Fruit fly (Drosophila melanogaster) whole organism, embryonic: Measurements from ENCODE around the gene Drs.

Experiments used
- ATbp ChIP-seq: fragments of 200-800 bp; sonication (Bioruptor generic); optimal IDR thresholded peaks from 2 replicates; lab custom pipeline; 2017; ENCODE audit warnings: missing biosample characterization, mild to moderate bottlenecking, missing genetic modification characterization, missing genetic modification reagents
- Awh ChIP-seq: fragments of 200-800 bp; sonication (Bioruptor generic); IDR thresholded peaks from 2 replicates; pipeline ENCODE4, ENCODE4 v1.3.6; 2022; ENCODE audit warnings: missing biosample characterization, missing genetic modification characterization
- CG10959 ChIP-seq: fragments of 200-800 bp; sonication (Bioruptor generic); IDR thresholded peaks from 2 replicates; pipeline ENCODE4 v1.3.6; 2022; ENCODE audit warnings: missing biosample characterization, missing genetic modification characterization
- CG11085 ChIP-seq: fragments of 200-800 bp; sonication (Bioruptor generic); IDR thresholded peaks from 2 replicates; pipeline ENCODE4 v1.3.6; 2022; ENCODE audit warnings: missing biosample characterization, missing genetic modification characterization
- CG11093 ChIP-seq: fragments of 200-800 bp; sonication (Bioruptor generic); IDR thresholded peaks from 3 replicates; pipeline ENCODE4 v1.3.6; 2022; ENCODE audit warnings: missing biosample characterization, missing genetic modification characterization
- CG11456 ChIP-seq: fragments of 200-800 bp; sonication (Bioruptor generic); IDR thresholded peaks from 3 replicates; pipeline ENCODE4 v1.3.6; 2022; ENCODE audit warnings: missing biosample characterization, missing genetic modification characterization
- CG11560 ChIP-seq: fragments of 200-800 bp; sonication (Bioruptor generic); IDR thresholded peaks from 3 replicates; pipeline ENCODE4 v1.3.6; 2022; ENCODE audit warnings: missing biosample characterization, missing genetic modification characterization
- CG11723 ChIP-seq: fragments of 200-800 bp; sonication (Bioruptor generic); optimal IDR thresholded peaks from 2 replicates; lab custom pipeline; 2017; ENCODE audit warnings: missing biosample characterization, mild to moderate bottlenecking, missing genetic modification characterization
- CG12659 ChIP-seq: fragments of 200-800 bp; sonication (Bioruptor generic); optimal IDR thresholded peaks from 3 replicates; lab custom pipeline; 2017; ENCODE audit warnings: mild to moderate bottlenecking, missing biosample characterization, missing genetic modification reagents, missing genetic modification characterization
- CG14965 ChIP-seq: fragments of 200-800 bp; sonication (Bioruptor generic); optimal IDR thresholded peaks from 2 replicates; lab custom pipeline; 2016; ENCODE audit warnings: missing biosample characterization, missing genetic modification characterization, borderline replicate concordance
- CG16863 ChIP-seq: fragments of 200-800 bp; sonication (Bioruptor generic); optimal IDR thresholded peaks from 3 replicates; lab custom pipeline; 2016; ENCODE audit warnings: missing biosample characterization, missing genetic modification characterization
- CG17829 ChIP-seq: fragments of 200-800 bp; optimal IDR thresholded peaks from 2 replicates; lab custom pipeline; 2019; ENCODE audit warnings: missing biosample characterization, mild to moderate bottlenecking, missing genetic modification characterization, moderate library complexity
- CG2875 ChIP-seq: fragments of 200-800 bp; sonication (Bioruptor generic); optimal IDR thresholded peaks from 2 replicates; lab custom pipeline; 2017; ENCODE audit warnings: missing biosample characterization, mild to moderate bottlenecking, missing genetic modification characterization, missing genetic modification reagents
- CG4730 ChIP-seq: fragments of 200-800 bp; sonication (Bioruptor generic); IDR thresholded peaks from 2 replicates; pipeline ENCODE4 v1.3.6; 2022; ENCODE audit warnings: missing biosample characterization, missing genetic modification characterization
- CG4820 ChIP-seq: fragments of 200-800 bp; sonication (Bioruptor generic); optimal IDR thresholded peaks from 3 replicates; lab custom pipeline; 2016; ENCODE audit warnings: missing biosample characterization, missing genetic modification characterization
- CG6765 ChIP-seq: fragments of 200-800 bp; sonication (Bioruptor generic); optimal IDR thresholded peaks from 3 replicates; lab custom pipeline; 2017; ENCODE audit warnings: missing biosample characterization, mild to moderate bottlenecking, missing genetic modification characterization
- CG7357 ChIP-seq: fragments of 200-800 bp; sonication (Bioruptor generic); IDR thresholded peaks from 3 replicates; pipeline ENCODE4 v1.3.6; 2022; ENCODE audit warnings: missing biosample characterization, missing genetic modification characterization
- CG7839 ChIP-seq: fragments of 200-800 bp; sonication (Bioruptor generic); optimal IDR thresholded peaks from 3 replicates; lab custom pipeline; 2018; ENCODE audit warnings: missing biosample characterization, mild to moderate bottlenecking, missing genetic modification characterization, moderate library complexity
- CG9727 ChIP-seq: fragments of 200-800 bp; sonication (Bioruptor generic); optimal IDR thresholded peaks from 3 replicates; lab custom pipeline; 2017; ENCODE audit warnings: missing biosample characterization, mild to moderate bottlenecking, missing genetic modification characterization
- Deaf1 ChIP-seq: fragments of 200-800 bp; optimal IDR thresholded peaks from 3 replicates; lab custom pipeline; 2019; ENCODE audit warnings: missing biosample characterization, mild to moderate bottlenecking, missing genetic modification characterization, moderate library complexity
- Doc2 ChIP-seq: fragments of 200-800 bp; sonication (Bioruptor generic); IDR thresholded peaks from 2 replicates; pipeline ENCODE4 v1.3.6; 2022; ENCODE audit warnings: missing biosample characterization, missing genetic modification characterization
- Eip74EF ChIP-seq, 2 experiments: fragments of 200-800 bp in 1 of 2; fragments of >200 bp in 1 of 2; sonication (Bioruptor generic) in 1 of 2; optimal IDR thresholded peaks; 2 replicates each; lab custom pipeline; 2017 to 2019; ENCODE audit warnings: missing biosample characterization in 2 of 2, missing genetic modification characterization in 2 of 2, mild to moderate bottlenecking in 1 of 2, moderate library complexity in 1 of 2
- Elba2 ChIP-seq: fragments of 200-800 bp; sonication (Bioruptor generic); optimal IDR thresholded peaks from 3 replicates; lab custom pipeline; 2016; ENCODE audit warnings: missing biosample characterization, missing genetic modification characterization
- Fer1 ChIP-seq: fragments of 200-800 bp; sonication (Bioruptor generic); optimal IDR thresholded peaks from 2 replicates; lab custom pipeline; 2017; ENCODE audit warnings: missing biosample characterization, mild to moderate bottlenecking, missing genetic modification characterization
- Fer3 ChIP-seq: fragments of 200-800 bp; sonication (Bioruptor generic); optimal IDR thresholded peaks from 2 replicates; lab custom pipeline; 2018; ENCODE audit warnings: missing biosample characterization, mild to moderate bottlenecking, missing genetic modification characterization, moderate library complexity
- Gsc ChIP-seq: fragments of 200-800 bp; sonication (Bioruptor generic); IDR thresholded peaks from 2 replicates; pipeline ENCODE4 v1.3.6; 2022; ENCODE audit warnings: missing biosample characterization, missing genetic modification characterization
- Gug ChIP-seq: fragments of 200-800 bp; sonication (Bioruptor generic); IDR thresholded peaks from 4 replicates; pipeline ENCODE4 v1.3.6; 2022; ENCODE audit warnings: missing biosample characterization, missing genetic modification characterization
- H2.0 ChIP-seq: fragments of 200-800 bp; sonication (Bioruptor generic); IDR thresholded peaks from 2 replicates; pipeline ENCODE4 v1.3.6; 2022; ENCODE audit warnings: missing biosample characterization, missing genetic modification characterization
- HHEX ChIP-seq: fragments of 200-800 bp; sonication (Bioruptor generic); optimal IDR thresholded peaks from 3 replicates; lab custom pipeline; 2017; ENCODE audit warnings: missing biosample characterization, mild to moderate bottlenecking, missing genetic modification characterization, missing genetic modification reagents
- HLH3B ChIP-seq: fragments of 200-800 bp; sonication (Bioruptor generic); IDR thresholded peaks from 2 replicates; pipeline ENCODE4 v1.3.6; 2022; ENCODE audit warnings: missing biosample characterization, missing genetic modification characterization
- HmgD ChIP-seq: fragments of 200-800 bp; sonication (Bioruptor generic); optimal IDR thresholded peaks from 3 replicates; lab custom pipeline; 2016; ENCODE audit warnings: missing biosample characterization, missing genetic modification characterization
- Max ChIP-seq: fragments of 200-800 bp; sonication (Bioruptor generic); optimal IDR thresholded peaks from 2 replicates; lab custom pipeline; 2016; ENCODE audit warnings: missing biosample characterization, mild to moderate bottlenecking, missing genetic modification characterization
- Mrtf ChIP-seq: fragments of 200-800 bp; sonication (Bioruptor generic); IDR thresholded peaks from 3 replicates; pipeline ENCODE4 v1.3.6; 2022; ENCODE audit warnings: missing biosample characterization, missing genetic modification characterization
- Ptx1 ChIP-seq: fragments of 200-800 bp; sonication (Bioruptor generic); IDR thresholded peaks from 2 replicates; pipeline ENCODE4 v1.3.6; 2022; ENCODE audit warnings: missing biosample characterization, missing genetic modification characterization
- Sox100B ChIP-seq: fragments of 200-800 bp; sonication (Bioruptor generic); optimal IDR thresholded peaks from 3 replicates; lab custom pipeline; 2018; ENCODE audit warnings: missing biosample characterization, mild to moderate bottlenecking, missing genetic modification characterization
- Ssrp ChIP-seq: fragments of 200-800 bp; sonication (Bioruptor generic); optimal IDR thresholded peaks from 2 replicates; lab custom pipeline; 2018; ENCODE audit warnings: missing biosample characterization, mild to moderate bottlenecking, missing genetic modification characterization, moderate library complexity
- Trl ChIP-seq, 3 experiments: fragments of >200 bp in 2 of 3; fragments of 200-800 bp in 1 of 3; sonication (Bioruptor generic) in 1 of 3; optimal IDR thresholded peaks; 2 replicates in 1 of 3; 3 replicates in 2 of 3; lab custom pipeline; 2016 to 2017; ENCODE audit warnings: missing biosample characterization in 1 of 3, missing genetic modification characterization in 1 of 3
- Xbp1 ChIP-seq: fragments of 200-800 bp; sonication (Bioruptor generic); optimal IDR thresholded peaks from 3 replicates; lab custom pipeline; 2016; ENCODE audit warnings: missing biosample characterization, mild to moderate bottlenecking, missing genetic modification characterization
- ato ChIP-seq: fragments of 200-800 bp; sonication (Bioruptor generic); IDR thresholded peaks from 2 replicates; pipeline ENCODE4 v1.3.6; 2022; ENCODE audit warnings: missing biosample characterization, missing genetic modification characterization; ENCODE audit not compliant: partially characterized antibody
- bab2 ChIP-seq: fragments of 200-800 bp; sonication (Bioruptor generic); optimal IDR thresholded peaks from 2 replicates; lab custom pipeline; 2016; ENCODE audit warnings: missing biosample characterization, missing genetic modification characterization
- bbx ChIP-seq: fragments of 200-800 bp; sonication (Bioruptor generic); IDR thresholded peaks from 2 replicates; pipeline ENCODE4 v1.3.6; 2022; ENCODE audit warnings: missing biosample characterization, missing genetic modification characterization; ENCODE audit not compliant: partially characterized antibody
- br ChIP-seq: fragments of >200 bp; optimal IDR thresholded peaks from 2 replicates; lab custom pipeline; 2017
- crc ChIP-seq: fragments of 200-800 bp; sonication (Bioruptor generic); optimal IDR thresholded peaks from 2 replicates; lab custom pipeline; 2016; ENCODE audit warnings: missing biosample characterization, missing genetic modification characterization
- phol ChIP-seq: fragments of 200-800 bp; sonication (Bioruptor generic); optimal IDR thresholded peaks from 3 replicates; lab custom pipeline; 2018; ENCODE audit warnings: missing biosample characterization, mild to moderate bottlenecking, missing genetic modification characterization, moderate library complexity
- pros ChIP-seq: fragments of 200-800 bp; sonication (Bioruptor generic); optimal IDR thresholded peaks from 3 replicates; lab custom pipeline; 2019; ENCODE audit warnings: missing biosample characterization, mild to moderate bottlenecking, missing genetic modification characterization, moderate library complexity
- pum ChIP-seq: fragments of 200-800 bp; sonication (Bioruptor generic); optimal IDR thresholded peaks from 2 replicates; lab custom pipeline; 2016; ENCODE audit warnings: missing biosample characterization, missing genetic modification characterization
- repo ChIP-seq: fragments of 200-800 bp; sonication (Bioruptor generic); optimal IDR thresholded peaks from 2 replicates; lab custom pipeline; 2016; ENCODE audit warnings: missing biosample characterization, missing genetic modification characterization
- scrt ChIP-seq: fragments of 200-800 bp; sonication (Bioruptor generic); optimal IDR thresholded peaks from 2 replicates; lab custom pipeline; 2018; ENCODE audit warnings: missing biosample characterization, mild to moderate bottlenecking, missing genetic modification characterization, moderate library complexity
- tgo ChIP-seq: fragments of 200-800 bp; sonication (Bioruptor generic); IDR thresholded peaks from 3 replicates; pipeline ENCODE4 v1.3.6; 2022; ENCODE audit warnings: missing biosample characterization, missing genetic modification characterization
- trem ChIP-seq: fragments of 200-800 bp; optimal IDR thresholded peaks from 3 replicates; lab custom pipeline; 2019; ENCODE audit warnings: missing biosample characterization, mild to moderate bottlenecking, missing genetic modification characterization, moderate library complexity

The Drs gene

DNA sequence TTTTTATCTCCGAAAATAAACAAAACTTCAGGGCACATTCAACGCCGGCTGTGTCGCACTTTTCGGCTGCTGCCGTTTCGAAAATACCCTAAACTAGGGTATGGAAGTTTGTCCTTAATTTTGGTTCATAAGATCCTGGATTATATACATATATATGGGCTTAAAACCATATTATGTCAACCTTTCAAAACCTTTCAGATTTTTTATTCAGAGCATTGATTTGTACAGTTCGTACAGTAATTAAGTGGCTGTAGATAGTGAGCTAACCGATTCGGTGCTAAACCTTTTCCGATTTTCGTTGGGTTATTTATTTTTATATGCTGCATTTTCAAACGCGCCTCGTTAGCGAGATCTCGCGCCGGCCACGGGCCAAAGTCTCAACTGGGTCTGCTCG is 20.3 kb downstream of the Drs start (continued):
- TF ChIP-seq Eip74EF (GFP tag; optimal IDR thresholded peaks at IDR 0.05; lab: Kevin White, UChicago): peak in 1 of 2 experiments; percentile 41
- TF ChIP-seq CG17829 (tag; lab: Kevin White, UChicago): peak; percentile 60
- TF ChIP-seq ato (GFP tag; lab: Robert Waterston, UW): no peak
- peak; percentile 73 for TF ChIP-seq Awh (GFP tag; lab: Robert Waterston, UW)
- no peak for TF ChIP-seq repo
- TF ChIP-seq CG14965 (GFP tag; lab: Kevin White, UChicago): no peak
- no peak for TF ChIP-seq CG11085
- peak; percentile 77 for TF ChIP-seq Sox100B (GFP tag; lab: Kevin White, UChicago)
- peak; percentile 35; the same call in 1 of the 3 replicates for TF ChIP-seq tgo
- peak; percentile 18 for TF ChIP-seq Xbp1 (GFP tag; lab: Kevin White, UChicago)
- TF ChIP-seq Trl (optimal IDR thresholded peaks at IDR 0.05; lab: Kevin White, UChicago): no peak
- no peak for TF ChIP-seq Trl (GFP tag; optimal IDR thresholded peaks at IDR 0.05; lab: Kevin White, UChicago)
- peak; percentile 44 for TF ChIP-seq CG2875 (GFP tag; lab: Kevin White, UChicago)
- TF ChIP-seq bab2 (GFP tag; lab: Kevin White, UChicago): peak; percentile 49
- TF ChIP-seq CG7357 (GFP tag; lab: Robert Waterston, UW): peak; percentile 31; the same call in 1 of the 3 replicates
- TF ChIP-seq CG4820: peak; percentile 45
- no peak for TF ChIP-seq bbx (GFP tag; lab: Robert Waterston, UW)
- peak; percentile 50; the same call in 1 of the 3 replicates for TF ChIP-seq CG11093
- peak; percentile 29 for TF ChIP-seq scrt (GFP tag; lab: Kevin White, UChicago)
- no peak for TF ChIP-seq br
- TF ChIP-seq Doc2: no peak
- no peak for TF ChIP-seq CG11723 (GFP tag; lab: Kevin White, UChicago)
- peak; percentile 18 for TF ChIP-seq pum (GFP tag; lab: Kevin White, UChicago)
- peak; percentile 20 for TF ChIP-seq Fer3 (tag; lab: Kevin White, UChicago)
- TF ChIP-seq CG16863 (GFP tag; lab: Kevin White, UChicago): no peak
- TF ChIP-seq CG6765 (GFP tag; lab: Kevin White, UChicago): no peak
- TF ChIP-seq CG4730 (GFP tag; lab: Robert Waterston, UW): 0 out of 2 replicates have a peak, but pooled peaks have one; percentile 14
- TF ChIP-seq CG9727: peak; percentile 13
- peak; percentile 29 for TF ChIP-seq Ssrp
- no peak; the same call in 3 of the 4 replicates for TF ChIP-seq Gug (GFP tag; lab: Robert Waterston, UW)
- TF ChIP-seq Fer1 (GFP tag; lab: Kevin White, UChicago): peak; percentile 51
- peak; percentile 12 for TF ChIP-seq Deaf1 (tag; lab: Kevin White, UChicago)
- TF ChIP-seq ATbp: peak; percentile 32
- no peak for TF ChIP-seq Elba2 (GFP tag; lab: Kevin White, UChicago)
- peak; percentile 43 for TF ChIP-seq Ptx1 (GFP tag; lab: Robert Waterston, UW)
- TF ChIP-seq pros (GFP tag; lab: Kevin White, UChicago): no peak
- peak; percentile 54; the same call in 1 of the 2 replicates for TF ChIP-seq HLH3B (GFP tag; lab: Robert Waterston, UW)
- peak; percentile 38 for TF ChIP-seq Max (GFP tag; lab: Kevin White, UChicago)
- TF ChIP-seq crc (GFP tag; lab: Kevin White, UChicago): no peak
- no peak for TF ChIP-seq CG11560 (tag; lab: Robert Waterston, UW)
- TF ChIP-seq CG7839 (tag; lab: Kevin White, UChicago): peak; percentile 74
- peak; percentile 23; the same call in 1 of the 2 replicates for TF ChIP-seq Gsc (GFP tag; lab: Robert Waterston, UW)
- TF ChIP-seq H2.0 (GFP tag; lab: Robert Waterston, UW): 0 out of 2 replicates have a peak, but pooled peaks have one; percentile 23
- TF ChIP-seq CG12659 (GFP tag; lab: Kevin White, UChicago): peak; percentile 24
- peak; percentile 60; the same call in 1 of the 3 replicates for TF ChIP-seq CG11456 (GFP tag; lab: Robert Waterston, UW)
- TF ChIP-seq CG10959: no peak
- no peak for TF ChIP-seq HmgD (GFP tag; lab: Kevin White, UChicago)
- peak; percentile 7; the same call in 1 of the 3 replicates for TF ChIP-seq Mrtf
- peak; percentile 79 for TF ChIP-seq phol (tag; lab: Kevin White, UChicago)
- TF ChIP-seq HHEX (GFP tag; lab: Kevin White, UChicago): no peak
- peak; percentile 22 for TF ChIP-seq trem
